Worm (Caenorhabditis elegans) whole organism, mixed stage, embryonic: Measurements from ENCODE around the gene F37A4.4.

Experiments used
- ces-1 ChIP-seq: fragments of 150-350 bp; optimal IDR thresholded peaks from 2 replicates; lab custom pipeline; 2014; ENCODE audit warnings: missing biosample characterization, missing genetic modification reagents, missing genetic modification characterization
- elt-1 ChIP-seq: sonication (generic microtip); optimal IDR thresholded peaks from 2 replicates; lab custom pipeline; 2017; ENCODE audit warnings: missing genetic modification characterization, mild to moderate bottlenecking, missing compliant biosample characterization, antibody characterized with exemption, moderate library complexity, borderline replicate concordance; ENCODE audit not compliant: insufficient read depth
- hlh-1 ChIP-seq: fragments of 150-350 bp; optimal IDR thresholded peaks from 2 replicates; lab custom pipeline; 2014; ENCODE audit warnings: missing biosample characterization, missing genetic modification reagents, missing genetic modification characterization
- lin-13 ChIP-seq: fragments of 150-350 bp; optimal IDR thresholded peaks from 2 replicates; lab custom pipeline; 2014; ENCODE audit warnings: missing biosample characterization, missing genetic modification characterization
- lsy-2 ChIP-seq: fragments of 150-350 bp; optimal IDR thresholded peaks from 2 replicates; lab custom pipeline; 2014; ENCODE audit warnings: missing biosample characterization, missing genetic modification characterization
- nhr-12 ChIP-seq: fragments of 150-350 bp; optimal IDR thresholded peaks from 2 replicates; lab custom pipeline; 2014; ENCODE audit warnings: missing biosample characterization, missing genetic modification characterization
- nhr-28 ChIP-seq: fragments of 150-350 bp; optimal IDR thresholded peaks from 2 replicates; lab custom pipeline; 2014; ENCODE audit warnings: missing biosample characterization, missing genetic modification characterization
- nhr-76 ChIP-seq: sonication (generic microtip); optimal IDR thresholded peaks from 2 replicates; lab custom pipeline; 2017; ENCODE audit warnings: missing biosample characterization, missing genetic modification characterization
- unc-120 ChIP-seq: sonication (generic microtip); optimal IDR thresholded peaks from 2 replicates; lab custom pipeline; 2017; ENCODE audit warnings: missing genetic modification characterization, missing compliant biosample characterization; ENCODE audit not compliant: poor library complexity, severe bottlenecking
- unc-62 ChIP-seq: fragments of 150-350 bp; optimal IDR thresholded peaks from 2 replicates; lab custom pipeline; 2014; ENCODE audit warnings: missing biosample characterization, missing genetic modification reagents, missing genetic modification characterization

- no peak for TF ChIP-seq nhr-12 (tag; lab: Kevin White, UChicago)
- no peak for TF ChIP-seq unc-120 (tag; lab: Kevin White, UChicago)
- no peak for TF ChIP-seq unc-62 (GFP tag; lab: Kevin White, UChicago)
- TF ChIP-seq lsy-2: no peak
- no peak for TF ChIP-seq ces-1 (GFP tag; lab: Kevin White, UChicago)
- TF ChIP-seq lin-13 (tag; lab: Kevin White, UChicago): no peak
- TF ChIP-seq elt-1 (tag; lab: Kevin White, UChicago): no peak
- no peak for TF ChIP-seq nhr-28 (tag; lab: Kevin White, UChicago)
- TF ChIP-seq nhr-76 (tag; lab: Kevin White, UChicago): no peak
- no peak for TF ChIP-seq hlh-1 (tag; lab: Kevin White, UChicago)
Observed at ce11 chrIII:6740072-6740471, 26.7 kb downstream of the F37A4.4 start.
